Fruit fly (Drosophila melanogaster) whole organism, prepupa: Measurements from ENCODE around the gene CG11899.

Experiments used
- Blimp-1 ChIP-seq: fragments of 200-800 bp; sonication (Bioruptor generic); optimal IDR thresholded peaks from 3 replicates; lab custom pipeline; 2017; ENCODE audit warnings: missing biosample characterization, missing genetic modification characterization, mild to moderate bottlenecking, moderate library complexity, missing genetic modification reagents
- CG10669 ChIP-seq: fragments of 200-800 bp; sonication (Bioruptor generic); optimal IDR thresholded peaks from 3 replicates; lab custom pipeline; 2018; ENCODE audit warnings: missing biosample characterization, mild to moderate bottlenecking, missing genetic modification characterization, moderate library complexity
- CG11762 ChIP-seq: fragments of 200-800 bp; sonication (Bioruptor generic); optimal IDR thresholded peaks from 3 replicates; lab custom pipeline; 2016; ENCODE audit warnings: missing biosample characterization, missing genetic modification characterization; ENCODE audit not compliant: insufficient read depth
- CG15336 ChIP-seq: fragments of 200-800 bp; sonication (Bioruptor generic); IDR thresholded peaks from 2 replicates; pipeline ENCODE4 v1.3.6; 2022; ENCODE audit warnings: missing biosample characterization, missing genetic modification characterization
- CG16779 ChIP-seq: fragments of 200-800 bp; sonication (Bioruptor generic); optimal IDR thresholded peaks from 3 replicates; lab custom pipeline; 2017; ENCODE audit warnings: missing biosample characterization, mild to moderate bottlenecking, missing genetic modification characterization
- CG31627 ChIP-seq: fragments of 200-800 bp; sonication (Bioruptor generic); optimal IDR thresholded peaks from 3 replicates; lab custom pipeline; 2016; ENCODE audit warnings: missing biosample characterization, missing genetic modification characterization
- CG32006 ChIP-seq: fragments of 200-800 bp; sonication (Bioruptor generic); optimal IDR thresholded peaks from 3 replicates; lab custom pipeline; 2017; ENCODE audit warnings: missing biosample characterization, mild to moderate bottlenecking, missing genetic modification characterization
- CG34406 ChIP-seq: fragments of 200-800 bp; sonication (Bioruptor generic); optimal IDR thresholded peaks from 3 replicates; lab custom pipeline; 2016; ENCODE audit warnings: missing biosample characterization, missing genetic modification characterization
- CG3919 ChIP-seq: fragments of 200-800 bp; sonication (Bioruptor generic); optimal IDR thresholded peaks from 3 replicates; lab custom pipeline; 2016; ENCODE audit warnings: missing biosample characterization, missing genetic modification characterization
- CG4318 ChIP-seq: fragments of 200-800 bp; sonication (Bioruptor generic); optimal IDR thresholded peaks from 3 replicates; lab custom pipeline; 2017; ENCODE audit warnings: missing biosample characterization, mild to moderate bottlenecking, missing genetic modification characterization
- CG6163 ChIP-seq: fragments of 200-800 bp; sonication (Bioruptor generic); IDR thresholded peaks from 3 replicates; pipeline ENCODE4 v1.3.6; 2022; ENCODE audit warnings: missing biosample characterization, missing genetic modification characterization
- CG6276 ChIP-seq: fragments of 200-800 bp; sonication (Bioruptor generic); optimal IDR thresholded peaks from 2 replicates; lab custom pipeline; 2017; ENCODE audit warnings: missing biosample characterization, mild to moderate bottlenecking, missing genetic modification characterization
- CG6808 ChIP-seq: fragments of 200-800 bp; sonication (Bioruptor generic); optimal IDR thresholded peaks from 3 replicates; lab custom pipeline; 2017; ENCODE audit warnings: missing biosample characterization, missing genetic modification characterization, mild to moderate bottlenecking, moderate library complexity, missing genetic modification reagents
- CG6854 ChIP-seq: fragments of 200-800 bp; sonication (Bioruptor generic); optimal IDR thresholded peaks from 2 replicates; lab custom pipeline; 2017; ENCODE audit warnings: missing biosample characterization, mild to moderate bottlenecking, missing genetic modification characterization
- CG7368 ChIP-seq: fragments of 200-800 bp; sonication (Bioruptor generic); optimal IDR thresholded peaks from 3 replicates; lab custom pipeline; 2016; ENCODE audit warnings: missing biosample characterization, missing genetic modification characterization
- CG8319 ChIP-seq: fragments of 200-800 bp; sonication (Bioruptor generic); optimal IDR thresholded peaks from 3 replicates; lab custom pipeline; 2016; ENCODE audit warnings: missing biosample characterization, missing genetic modification characterization
- CG8632 ChIP-seq: fragments of 200-800 bp; sonication (Bioruptor generic); optimal IDR thresholded peaks from 3 replicates; lab custom pipeline; 2016; ENCODE audit warnings: missing biosample characterization, missing genetic modification characterization
- CG9139 ChIP-seq: fragments of 200-800 bp; sonication (Bioruptor generic); optimal IDR thresholded peaks from 3 replicates; lab custom pipeline; 2017; ENCODE audit warnings: missing biosample characterization, mild to moderate bottlenecking, missing genetic modification characterization
- Eip75B ChIP-seq: fragments of 200-800 bp; sonication (Bioruptor generic); optimal IDR thresholded peaks from 3 replicates; lab custom pipeline; 2016; ENCODE audit warnings: missing biosample characterization, missing genetic modification characterization
- Eip78C ChIP-seq: fragments of 200-800 bp; sonication (Bioruptor generic); peaks from one replicate; lab custom pipeline; 2016; ENCODE audit warnings: missing biosample characterization, missing genetic modification characterization
- Eip93F ChIP-seq: fragments of 200-800 bp; sonication (Bioruptor generic); optimal IDR thresholded peaks from 2 replicates; lab custom pipeline; 2016; ENCODE audit warnings: missing biosample characterization, mild to moderate bottlenecking, missing genetic modification characterization
- Ets21C ChIP-seq: fragments of 200-800 bp; sonication (Bioruptor generic); optimal IDR thresholded peaks from 3 replicates; lab custom pipeline; 2016; ENCODE audit warnings: missing biosample characterization, missing genetic modification characterization
- Gug ChIP-seq: fragments of 200-800 bp; sonication (Bioruptor generic); IDR thresholded peaks from 2 replicates; pipeline ENCODE4 v1.3.6; 2022; ENCODE audit warnings: missing biosample characterization, missing genetic modification characterization
- Hr38 ChIP-seq: sonication (Bioruptor generic); optimal IDR thresholded peaks from 2 replicates; lab custom pipeline; 2016; ENCODE audit warnings: missing biosample characterization, missing genetic modification characterization
- Hr39 ChIP-seq: fragments of 200-800 bp; sonication (Bioruptor generic); optimal IDR thresholded peaks from 2 replicates; lab custom pipeline; 2016; ENCODE audit warnings: missing biosample characterization, missing genetic modification characterization
- Smox ChIP-seq: fragments of 200-800 bp; sonication (Bioruptor generic); optimal IDR thresholded peaks from 3 replicates; lab custom pipeline; 2016; ENCODE audit warnings: missing biosample characterization, missing genetic modification characterization
- Sox14 ChIP-seq: fragments of 200-800 bp; sonication (Bioruptor generic); optimal IDR thresholded peaks from 3 replicates; lab custom pipeline; 2016; ENCODE audit warnings: missing biosample characterization, missing genetic modification characterization
- Sox15 ChIP-seq: fragments of 200-800 bp; sonication (Bioruptor generic); optimal IDR thresholded peaks from 3 replicates; lab custom pipeline; 2016; ENCODE audit warnings: missing biosample characterization, missing genetic modification characterization
- achi ChIP-seq: fragments of 200-800 bp; sonication (Bioruptor generic); optimal IDR thresholded peaks from 3 replicates; lab custom pipeline; 2016; ENCODE audit warnings: missing biosample characterization, missing genetic modification characterization
- acj6 ChIP-seq: fragments of 200-800 bp; sonication (Bioruptor generic); optimal IDR thresholded peaks from 3 replicates; lab custom pipeline; 2016; ENCODE audit warnings: missing biosample characterization, missing genetic modification characterization
- cyc ChIP-seq: fragments of 200-800 bp; sonication (Bioruptor generic); optimal IDR thresholded peaks from 3 replicates; lab custom pipeline; 2016; ENCODE audit warnings: missing biosample characterization, missing genetic modification characterization
- dsx ChIP-seq: fragments of 200-800 bp; optimal IDR thresholded peaks from 3 replicates; lab custom pipeline; 2019; ENCODE audit warnings: missing biosample characterization, mild to moderate bottlenecking, missing genetic modification characterization, moderate library complexity; ENCODE audit not compliant: poor library complexity, severe bottlenecking
- eg ChIP-seq: fragments of 200-800 bp; sonication (Bioruptor generic); IDR thresholded peaks from 3 replicates; pipeline ENCODE4 v1.3.6; 2022; ENCODE audit warnings: missing biosample characterization, missing genetic modification characterization
- fd59A ChIP-seq: fragments of 200-800 bp; sonication (Bioruptor generic); optimal IDR thresholded peaks from 2 replicates; lab custom pipeline; 2017; ENCODE audit warnings: missing biosample characterization, mild to moderate bottlenecking, missing genetic modification characterization, missing genetic modification reagents
- fd85E ChIP-seq: fragments of 200-800 bp; sonication (Bioruptor generic); optimal IDR thresholded peaks from 3 replicates; lab custom pipeline; 2016; ENCODE audit warnings: missing biosample characterization, missing genetic modification characterization
- fkh ChIP-seq: fragments of 200-800 bp; sonication (Bioruptor generic); optimal IDR thresholded peaks from 3 replicates; lab custom pipeline; 2017; ENCODE audit warnings: missing biosample characterization, mild to moderate bottlenecking, missing genetic modification characterization, moderate library complexity
- pdm3 ChIP-seq: fragments of 200-800 bp; sonication (Bioruptor generic); optimal IDR thresholded peaks from 3 replicates; lab custom pipeline; 2016; ENCODE audit warnings: missing biosample characterization, missing genetic modification characterization
- salr ChIP-seq, 2 experiments: fragments of 200-800 bp; sonication (Bioruptor generic); optimal IDR thresholded peaks; 3 replicates each; lab custom pipeline; 2016 to 2018; ENCODE audit warnings: missing biosample characterization in 2 of 2, missing genetic modification characterization in 2 of 2, mild to moderate bottlenecking in 1 of 2
- spab ChIP-seq: fragments of 200-800 bp; sonication (Bioruptor generic); optimal IDR thresholded peaks from 2 replicates; lab custom pipeline; 2017; ENCODE audit warnings: missing biosample characterization, mild to moderate bottlenecking, missing genetic modification characterization, missing genetic modification reagents
- ss ChIP-seq, 2 experiments: fragments of 200-800 bp; sonication (Bioruptor generic); optimal IDR thresholded peaks; 2 replicates in 1 of 2; 3 replicates in 1 of 2; lab custom pipeline; 2017 to 2018; ENCODE audit warnings: mild to moderate bottlenecking in 2 of 2, missing biosample characterization in 2 of 2, missing genetic modification characterization in 2 of 2, moderate library complexity in 1 of 2
- svp ChIP-seq: fragments of 200-800 bp; sonication (Bioruptor generic); peaks from one replicate; lab custom pipeline; 2016; ENCODE audit warnings: missing biosample characterization, missing genetic modification characterization

CG11899 gene

dm6 chr3R:29204612-29205480 is 4.6 kb downstream of the CG11899 start (continued):
- TF ChIP-seq dsx (GFP tag; lab: Kevin White, UChicago) (peak; percentile 18), Sox15 (no peak), acj6 (GFP tag; lab: Kevin White, UChicago) (peak; percentile 54), fd85E (no peak), spab (GFP tag; lab: Kevin White, UChicago) (peak; percentile 38), CG15336 (GFP tag; lab: Robert Waterston, UW) (peak; percentile 79), Eip93F (GFP tag; lab: Kevin White, UChicago) (no peak), CG4318 (peak; percentile 73), CG10669 (GFP tag; lab: Kevin White, UChicago) (peak; percentile 20), fkh (GFP tag; lab: Kevin White, UChicago) (no peak), CG31627 (GFP tag; lab: Kevin White, UChicago) (no peak), fd59A (peak; percentile 41), Smox (GFP tag; lab: Kevin White, UChicago) (no peak), achi (GFP tag; lab: Kevin White, UChicago) (peak; percentile 51), pdm3 (GFP tag; lab: Kevin White, UChicago) (peak; percentile 65), CG7368 (GFP tag; lab: Kevin White, UChicago) (peak; percentile 15), eg (GFP tag; lab: Robert Waterston, UW) (peak; percentile 76), Hr39 (no peak), Gug (GFP tag; lab: Robert Waterston, UW) (peak; percentile 45; the same call in 1 of the 2 replicates), Blimp-1 (GFP tag; lab: Kevin White, UChicago) (no peak), CG11762 (GFP tag; lab: Kevin White, UChicago) (no peak), cyc (no peak), CG6276 (GFP tag; lab: Kevin White, UChicago) (peak; percentile 55), CG8319 (GFP tag; lab: Kevin White, UChicago) (no peak), Hr38 (GFP tag; lab: Kevin White, UChicago) (no peak), CG34406 (GFP tag; lab: Kevin White, UChicago) (no peak), CG8632 (GFP tag; lab: Kevin White, UChicago) (no peak), CG9139 (no peak), CG16779 (tag; lab: Kevin White, UChicago) (peak; percentile 3), CG32006 (GFP tag; lab: Kevin White, UChicago) (peak; percentile 86), CG3919 (peak; percentile 56)

- TF ChIP-seq Hr38 (GFP tag; lab: Kevin White, UChicago) (no peak), Eip78C (GFP tag; lab: Kevin White, UChicago) (peak; percentile 64), CG6808 (GFP tag; lab: Kevin White, UChicago) (peak; percentile 33), CG6854 (GFP tag; lab: Kevin White, UChicago) (no peak), CG32006 (GFP tag; lab: Kevin White, UChicago) (peak; percentile 22), Sox14 (GFP tag; lab: Kevin White, UChicago) (no peak), Ets21C (GFP tag; lab: Kevin White, UChicago) (no peak), ss (GFP tag; optimal IDR thresholded peaks at IDR 0.05; lab: Kevin White, UChicago) (peak in 1 of 2 experiments; percentile 23), CG4318 (no peak), svp (GFP tag; lab: Kevin White, UChicago) (no peak), dsx (GFP tag; lab: Kevin White, UChicago) (peak; percentile 47), Eip75B (GFP tag; lab: Kevin White, UChicago) (no peak), CG6163 (0 out of 3 replicates have a peak, but pooled peaks have one; percentile 5), Blimp-1 (GFP tag; lab: Kevin White, UChicago) (no peak), salr (GFP tag; optimal IDR thresholded peaks at IDR 0.05; lab: Kevin White, UChicago) (peak in 1 of 2 experiments; percentile 3)
Measured at dm6 chr3R:29206198-29207011, 6.2 kb downstream of the CG11899 start.
